Worm (Caenorhabditis elegans) whole organism, L4 larva: Measurements from ENCODE around the gene fbxl-3.

Experiments
- F26F4.8 ChIP-seq: fragments of 200-800 bp; sonication (Bioruptor generic); conservative IDR thresholded peaks from 2 replicates; pipeline ENCODE4 v1.3.6; 2022; ENCODE audit warnings: missing genetic modification characterization, missing compliant biosample characterization
- F37D6.2 ChIP-seq: sonication (generic microtip); optimal IDR thresholded peaks from 2 replicates; lab custom pipeline; 2016; ENCODE audit warnings: mild to moderate bottlenecking, missing genetic modification characterization, missing compliant biosample characterization
- F44E2.7 ChIP-seq: fragments of 200-800 bp; sonication (Bioruptor generic); IDR thresholded peaks from 2 replicates; pipeline ENCODE4 v2.1.2; 2022; ENCODE audit warnings: missing genetic modification characterization, missing compliant biosample characterization
- F49E8.2 ChIP-seq: sonication (generic microtip); optimal IDR thresholded peaks from 2 replicates; lab custom pipeline; 2016; ENCODE audit warnings: missing compliant biosample characterization, mild to moderate bottlenecking, missing genetic modification characterization, borderline replicate concordance
- R02D3.7 ChIP-seq: fragments of 150-350 bp; sonication (generic microtip); optimal IDR thresholded peaks from 3 replicates; lab custom pipeline; 2014; ENCODE audit warnings: missing biosample characterization, missing genetic modification characterization
- Y105C5A.15 ChIP-seq: fragments of 200-800 bp; sonication (Bioruptor generic); IDR thresholded peaks from 2 replicates; pipeline ENCODE4 v1.3.6; 2022; ENCODE audit warnings: missing genetic modification characterization, missing compliant biosample characterization
- Y48G9A.11 ChIP-seq: fragments of 200-800 bp; sonication (Bioruptor generic); IDR thresholded peaks from 2 replicates; pipeline ENCODE4 v1.3.6; 2022; ENCODE audit warnings: missing genetic modification reagents, missing genetic modification characterization, missing compliant biosample characterization
- Y5F2A.4 ChIP-seq: fragments of 200-800 bp; sonication (Bioruptor generic); optimal IDR thresholded peaks from 2 replicates; lab custom pipeline; 2018; ENCODE audit warnings: mild to moderate bottlenecking, missing genetic modification characterization, missing compliant biosample characterization
- ZK337.2 ChIP-seq: fragments of 200-800 bp; sonication (Bioruptor generic); IDR thresholded peaks from 2 replicates; pipeline ENCODE4 v1.3.6; 2022; ENCODE audit warnings: missing genetic modification reagents, missing genetic modification characterization, missing compliant biosample characterization
- aly-2 ChIP-seq: sonication (generic microtip); optimal IDR thresholded peaks from 2 replicates; lab custom pipeline; 2018; ENCODE audit warnings: missing biosample characterization, missing genetic modification characterization
- arid-1 ChIP-seq: fragments of 200-800 bp; sonication (Bioruptor generic); conservative IDR thresholded peaks from 2 replicates; pipeline ENCODE4 v1.3.6; 2022; ENCODE audit warnings: missing genetic modification reagents, missing genetic modification characterization, missing compliant biosample characterization
- ceh-20 ChIP-seq: fragments of 200-800 bp; sonication (Bioruptor generic); IDR thresholded peaks from 2 replicates; pipeline ENCODE4 v1.3.6; 2022; ENCODE audit warnings: missing genetic modification reagents, missing genetic modification characterization, missing compliant biosample characterization
- ceh-32 ChIP-seq: sonication (generic microtip); optimal IDR thresholded peaks from 2 replicates; lab custom pipeline; 2016; ENCODE audit warnings: mild to moderate bottlenecking, missing genetic modification characterization, missing compliant biosample characterization; ENCODE audit not compliant: poor library complexity
- ceh-44 ChIP-seq: fragments of 200-800 bp; sonication (Bioruptor generic); IDR thresholded peaks from 2 replicates; pipeline ENCODE4 v1.3.6; 2022; ENCODE audit warnings: missing genetic modification reagents, missing genetic modification characterization, missing compliant biosample characterization
- daf-12 ChIP-seq: fragments of 150-350 bp; optimal IDR thresholded peaks from 2 replicates; lab custom pipeline; 2014; ENCODE audit warnings: missing biosample characterization, missing genetic modification reagents, missing genetic modification characterization
- daf-16 ChIP-seq, 3 experiments: sonication (generic microtip); optimal IDR thresholded peaks; 2 replicates each; lab custom pipeline; 2016 to 2017; ENCODE audit warnings: missing genetic modification characterization in 3 of 3, missing genetic modification reagents in 3 of 3, mild to moderate bottlenecking in 2 of 3, missing compliant biosample characterization in 2 of 3, missing biosample characterization in 1 of 3, moderate library complexity in 1 of 3
- daf-19 ChIP-seq: fragments of 200-800 bp; sonication (Bioruptor generic); conservative IDR thresholded peaks from 2 replicates; pipeline ENCODE4 v1.3.6; 2022; ENCODE audit warnings: missing genetic modification characterization, missing compliant biosample characterization
- dmd-6 ChIP-seq: fragments of 200-800 bp; sonication (Bioruptor generic); IDR thresholded peaks from 2 replicates; pipeline ENCODE4 v1.3.6; 2022; ENCODE audit warnings: missing genetic modification reagents, missing genetic modification characterization, missing compliant biosample characterization
- dmd-9 ChIP-seq: fragments of 200-800 bp; sonication (Bioruptor generic); IDR thresholded peaks from 2 replicates; pipeline ENCODE4 v1.3.6; 2022; ENCODE audit warnings: missing genetic modification reagents, missing genetic modification characterization, missing compliant biosample characterization
- dpl-1 ChIP-seq: fragments of 150-350 bp; optimal IDR thresholded peaks from 2 replicates; lab custom pipeline; 2014; ENCODE audit warnings: missing biosample characterization, missing genetic modification reagents, missing genetic modification characterization
- duxl-1 ChIP-seq: sonication (generic microtip); optimal IDR thresholded peaks from 2 replicates; lab custom pipeline; 2016; ENCODE audit warnings: mild to moderate bottlenecking, missing genetic modification characterization, moderate library complexity, missing compliant biosample characterization; ENCODE audit not compliant: poor library complexity
- egl-27 ChIP-seq: sonication (generic microtip); optimal IDR thresholded peaks from 3 replicates; lab custom pipeline; 2017; ENCODE audit warnings: missing biosample characterization, missing genetic modification reagents, missing genetic modification characterization
- fkh-10 ChIP-seq: fragments of 150-350 bp; optimal IDR thresholded peaks from 2 replicates; lab custom pipeline; 2014; ENCODE audit warnings: missing biosample characterization, missing genetic modification reagents, missing genetic modification characterization
- fos-1 ChIP-seq: fragments of 150-350 bp; optimal IDR thresholded peaks from 2 replicates; lab custom pipeline; 2014; ENCODE audit warnings: missing biosample characterization, missing genetic modification characterization
- hlh-11 ChIP-seq: fragments of 200-800 bp; sonication (Bioruptor generic); optimal IDR thresholded peaks from 2 replicates; lab custom pipeline; 2018; ENCODE audit warnings: mild to moderate bottlenecking, missing genetic modification characterization, missing compliant biosample characterization
- hlh-30 ChIP-seq: sonication (generic microtip); optimal IDR thresholded peaks from 2 replicates; lab custom pipeline; 2017; ENCODE audit warnings: antibody characterized with exemption, mild to moderate bottlenecking, missing genetic modification characterization, missing compliant biosample characterization; ENCODE audit not compliant: insufficient read depth
- hmg-1.1 ChIP-seq: fragments of 200-800 bp; sonication (Bioruptor generic); IDR thresholded peaks from 2 replicates; pipeline ENCODE4 v1.3.6; 2022; ENCODE audit warnings: missing genetic modification reagents, missing genetic modification characterization, missing compliant biosample characterization
- lin-29 ChIP-seq: fragments of 200-800 bp; sonication (Bioruptor generic); IDR thresholded peaks from 2 replicates; pipeline ENCODE4 v1.3.6; 2022; ENCODE audit warnings: missing genetic modification reagents, missing genetic modification characterization, missing compliant biosample characterization
- lin-38 ChIP-seq: fragments of 200-800 bp; sonication (Bioruptor generic); IDR thresholded peaks from 2 replicates; pipeline ENCODE4 v1.3.6; 2022; ENCODE audit warnings: missing genetic modification reagents, missing genetic modification characterization, missing compliant biosample characterization
- lin-39 ChIP-seq: fragments of 150-350 bp; optimal IDR thresholded peaks from 2 replicates; lab custom pipeline; 2014; ENCODE audit warnings: missing biosample characterization, missing genetic modification reagents, missing genetic modification characterization
- lsy-2 ChIP-seq, 2 experiments: fragments of 150-350 bp in 1 of 2; sonication (generic microtip) in 1 of 2; optimal IDR thresholded peaks; 2 replicates each; lab custom pipeline; 2014 to 2017; ENCODE audit warnings: missing biosample characterization in 2 of 2, missing genetic modification characterization in 2 of 2
- madf-5 ChIP-seq, 2 experiments: fragments of 200-800 bp; sonication (Bioruptor generic); IDR thresholded peaks; 2 replicates each; pipeline ENCODE4 v1.3.6; 2022; ENCODE audit warnings: missing compliant biosample characterization in 2 of 2, missing genetic modification characterization in 2 of 2
- mdt-29 ChIP-seq: fragments of 200-800 bp; sonication (Bioruptor generic); IDR thresholded peaks from 2 replicates; pipeline ENCODE4 v1.3.6; 2022; ENCODE audit warnings: missing genetic modification reagents, missing genetic modification characterization, missing compliant biosample characterization
- nhr-102 ChIP-seq: sonication (generic microtip); optimal IDR thresholded peaks from 2 replicates; lab custom pipeline; 2016; ENCODE audit warnings: mild to moderate bottlenecking, missing genetic modification characterization, moderate library complexity, missing compliant biosample characterization
- nhr-111 ChIP-seq: fragments of 200-800 bp; sonication (Bioruptor generic); optimal IDR thresholded peaks from 2 replicates; lab custom pipeline; 2018; ENCODE audit warnings: mild to moderate bottlenecking, missing genetic modification characterization, missing compliant biosample characterization
- nhr-41 ChIP-seq: fragments of 200-800 bp; sonication (Bioruptor generic); IDR thresholded peaks from 2 replicates; pipeline ENCODE4 v1.3.6; 2022; ENCODE audit warnings: missing genetic modification reagents, missing genetic modification characterization, missing compliant biosample characterization
- nhr-42 ChIP-seq: fragments of 200-800 bp; sonication (Bioruptor generic); IDR thresholded peaks from 2 replicates; pipeline ENCODE4 v1.3.6; 2022; ENCODE audit warnings: missing genetic modification characterization, missing compliant biosample characterization
- nhr-77 ChIP-seq: fragments of 150-350 bp; optimal IDR thresholded peaks from 2 replicates; lab custom pipeline; 2014; ENCODE audit warnings: missing biosample characterization, missing genetic modification characterization
- pha-4 ChIP-seq, 2 experiments: fragments of 150-350 bp in 1 of 2; fragments of 200-800 bp in 1 of 2; sonication (Bioruptor generic) in 1 of 2; IDR thresholded peaks in 1 of 2; optimal IDR thresholded peaks in 1 of 2; 2 replicates each; pipeline versions ENCODE4 v1.3.6 to Lab custom; 2014 to 2022; ENCODE audit warnings: missing genetic modification characterization in 2 of 2, missing genetic modification reagents in 2 of 2, missing biosample characterization in 1 of 2, missing compliant biosample characterization in 1 of 2
- php-3 ChIP-seq: fragments of 200-800 bp; sonication (Bioruptor generic); IDR thresholded peaks from 2 replicates; pipeline ENCODE4 v1.3.6; 2022; ENCODE audit warnings: missing genetic modification reagents, missing genetic modification characterization, missing compliant biosample characterization
- pqm-1 ChIP-seq: sonication (generic microtip); optimal IDR thresholded peaks from 2 replicates; lab custom pipeline; 2017; ENCODE audit warnings: missing biosample characterization, missing genetic modification characterization
- rbr-2 ChIP-seq: sonication (generic microtip); optimal IDR thresholded peaks from 2 replicates; lab custom pipeline; 2016; ENCODE audit warnings: missing genotype, missing genetic modification characterization, missing compliant biosample characterization
- saeg-2 ChIP-seq: fragments of 200-800 bp; sonication (Bioruptor generic); IDR thresholded peaks from 2 replicates; pipeline ENCODE4 v1.3.6; 2022; ENCODE audit warnings: missing genetic modification reagents, missing genetic modification characterization, missing compliant biosample characterization
- spr-1 ChIP-seq: sonication (generic microtip); optimal IDR thresholded peaks from 2 replicates; lab custom pipeline; 2016; ENCODE audit warnings: mild to moderate bottlenecking, missing genetic modification characterization, missing compliant biosample characterization
- spr-3 ChIP-seq: fragments of 200-800 bp; sonication (Bioruptor generic); optimal IDR thresholded peaks from 2 replicates; lab custom pipeline; 2018; ENCODE audit warnings: mild to moderate bottlenecking, missing genetic modification characterization, missing compliant biosample characterization
- zfp-2 ChIP-seq: sonication (generic microtip); optimal IDR thresholded peaks from 2 replicates; lab custom pipeline; 2016; ENCODE audit warnings: mild to moderate bottlenecking, missing genetic modification characterization, missing compliant biosample characterization
- zfp-3 ChIP-seq: fragments of 200-800 bp; sonication (Bioruptor generic); conservative IDR thresholded peaks from 2 replicates; pipeline ENCODE4 v1.3.6; 2022; ENCODE audit warnings: missing genetic modification reagents, missing genetic modification characterization, missing compliant biosample characterization
- ztf-11 ChIP-seq: fragments of 150-350 bp; optimal IDR thresholded peaks from 2 replicates; lab custom pipeline; 2014; ENCODE audit warnings: missing biosample characterization, missing genetic modification characterization

The fbxl-3 gene

ce11 chrII:5373275-5374047 lies 25.2 kb downstream of the fbxl-3 start, which contains the start of the genes agt-2 and F09E5.3 (continued):
- TF ChIP-seq F44E2.7 (GFP tag; lab: Robert Waterston, UW) (no peak), R02D3.7 (tag; lab: Kevin White, UChicago) (no peak), ztf-11 (tag; lab: Kevin White, UChicago) (no peak), zfp-2 (tag; lab: Kevin White, UChicago) (peak; percentile 23), duxl-1 (tag; lab: Kevin White, UChicago) (peak; percentile 58), nhr-111 (GFP tag; lab: Kevin White, UChicago) (no peak), ceh-44 (GFP tag; lab: Robert Waterston, UW) (no peak), nhr-42 (GFP tag; lab: Robert Waterston, UW) (0 out of 2 replicates have a peak, but pooled peaks have one; percentile 17), spr-1 (tag; lab: Kevin White, UChicago) (peak; percentile 80), lin-39 (tag; lab: Kevin White, UChicago) (no peak), php-3 (GFP tag; lab: Robert Waterston, UW) (no peak), zfp-3 (GFP tag; lab: Robert Waterston, UW) (peak; percentile 74), pqm-1 (peak; percentile 74), F49E8.2 (tag; lab: Kevin White, UChicago) (no peak), fkh-10 (GFP tag; lab: Kevin White, UChicago) (peak; percentile 86), hlh-30 (peak; percentile 81), spr-3 (GFP tag; lab: Kevin White, UChicago) (peak; percentile 43), lsy-2 (tag; optimal IDR thresholded peaks at IDR 0.05; lab: Kevin White, UChicago) (peak; percentile 68 to 96), hlh-11 (tag; lab: Kevin White, UChicago) (peak; percentile 83), Y48G9A.11 (GFP tag; lab: Robert Waterston, UW) (no peak), dmd-6 (GFP tag; lab: Robert Waterston, UW) (peak; percentile 83), F26F4.8 (GFP tag; lab: Robert Waterston, UW) (no peak), daf-19 (GFP tag; lab: Robert Waterston, UW) (peak; percentile 79; the same call in 1 of the 2 replicates), dmd-9 (no peak), nhr-41 (GFP tag; lab: Robert Waterston, UW) (no peak), daf-16 (GFP tag; optimal IDR thresholded peaks at IDR 0.05; lab: Kevin White, UChicago) (peak in 1 of 2 experiments; percentile 19), daf-16 (tag; optimal IDR thresholded peaks at IDR 0.05; lab: Kevin White, UChicago) (peak; percentile 19), pha-4 (GFP tag; IDR thresholded peaks at IDR 0.05; lab: Robert Waterston, UW) (peak; percentile 65), pha-4 (tag; optimal IDR thresholded peaks at IDR 0.05; lab: Kevin White, UChicago) (peak; percentile 15), fos-1 (tag; lab: Kevin White, UChicago) (no peak), ceh-20 (peak; percentile 85), nhr-77 (tag; lab: Kevin White, UChicago) (peak; percentile 82), saeg-2 (no peak), Y105C5A.15 (GFP tag; lab: Robert Waterston, UW) (no peak), daf-12 (tag; lab: Kevin White, UChicago) (no peak), ceh-32 (tag; lab: Kevin White, UChicago) (no peak), egl-27 (no peak), nhr-102 (tag; lab: Kevin White, UChicago) (peak; percentile 79), arid-1 (peak; percentile 54; the same call in 1 of the 2 replicates), Y5F2A.4 (GFP tag; lab: Kevin White, UChicago) (peak; percentile 9), dpl-1 (GFP tag; lab: Kevin White, UChicago) (peak; percentile 87), F37D6.2 (peak; percentile 83), rbr-2 (tag; lab: Kevin White, UChicago) (peak; percentile 89), lin-38 (GFP tag; lab: Robert Waterston, UW) (peak; percentile 86), mdt-29 (no peak), aly-2 (tag; lab: Kevin White, UChicago) (no peak), ZK337.2 (GFP tag; lab: Robert Waterston, UW) (no peak), madf-5 (GFP tag; IDR thresholded peaks at IDR 0.05; lab: Robert Waterston, UW) (no peak), hmg-1.1 (GFP tag; lab: Robert Waterston, UW) (peak; percentile 73; the same call in 1 of the 2 replicates), lin-29 (GFP tag; lab: Robert Waterston, UW) (peak; percentile 51; the same call in 1 of the 2 replicates)
